Worm (Caenorhabditis elegans) whole organism, early embryonic: ENCODE results near the gene plpp-1.3.

Experiments used
- F13C5.2 ChIP-seq: sonication (generic microtip); optimal IDR thresholded peaks from 2 replicates; lab custom pipeline; 2017; ENCODE audit warnings: mild to moderate bottlenecking, missing genetic modification characterization, inconsistent platforms, missing compliant biosample characterization
- aly-1 ChIP-seq: sonication (generic microtip); optimal IDR thresholded peaks from 2 replicates; lab custom pipeline; 2016; ENCODE audit warnings: missing genetic modification characterization, missing compliant biosample characterization
- ama-1 ChIP-seq: fragments of 150-350 bp; optimal IDR thresholded peaks from 2 replicates; lab custom pipeline; 2014
- ceh-13 ChIP-seq: fragments of 200-800 bp; sonication (Bioruptor generic); optimal IDR thresholded peaks from 2 replicates; lab custom pipeline; 2018; ENCODE audit warnings: mild to moderate bottlenecking, missing genetic modification characterization, missing compliant biosample characterization
- ceh-36 ChIP-seq: sonication (generic microtip); optimal IDR thresholded peaks from 2 replicates; lab custom pipeline; 2016; ENCODE audit warnings: missing genetic modification characterization, inconsistent platforms, missing compliant biosample characterization
- flt-1 ChIP-seq: fragments of 200-800 bp; sonication (Bioruptor generic); IDR thresholded peaks from 2 replicates; pipeline ENCODE4 v1.3.6; 2022; ENCODE audit warnings: missing genetic modification characterization, missing compliant biosample characterization
- hmbx-1 ChIP-seq: sonication (generic microtip); optimal IDR thresholded peaks from 2 replicates; lab custom pipeline; 2016; ENCODE audit warnings: mild to moderate bottlenecking, missing genetic modification characterization, missing compliant biosample characterization
- hnd-1 ChIP-seq: sonication (generic microtip); optimal IDR thresholded peaks from 2 replicates; lab custom pipeline; 2016; ENCODE audit warnings: missing genetic modification characterization, missing compliant biosample characterization
- pes-1 ChIP-seq: fragments of 200-800 bp; sonication (Bioruptor generic); IDR thresholded peaks from 2 replicates; pipeline ENCODE4 v1.3.6; 2022; ENCODE audit warnings: missing genetic modification reagents, missing genetic modification characterization, missing compliant biosample characterization
- scrt-1 ChIP-seq: fragments of 200-800 bp; sonication (Bioruptor generic); IDR thresholded peaks from 2 replicates; pipeline ENCODE4 v1.3.6; 2022; ENCODE audit warnings: missing genetic modification characterization, missing compliant biosample characterization
- sea-1 ChIP-seq: fragments of 200-800 bp; sonication (Bioruptor generic); conservative IDR thresholded peaks from 2 replicates; pipeline ENCODE4 v1.3.6; 2022; ENCODE audit warnings: missing genetic modification characterization, missing compliant biosample characterization
- tbx-11 ChIP-seq: fragments of 200-800 bp; sonication (Bioruptor generic); IDR thresholded peaks from 2 replicates; pipeline ENCODE4 v1.3.6; 2022; ENCODE audit warnings: missing genetic modification characterization, missing compliant biosample characterization
- tra-4 ChIP-seq: sonication (generic microtip); optimal IDR thresholded peaks from 2 replicates; lab custom pipeline; 2017; ENCODE audit warnings: missing genetic modification characterization, missing compliant biosample characterization

DNA sequence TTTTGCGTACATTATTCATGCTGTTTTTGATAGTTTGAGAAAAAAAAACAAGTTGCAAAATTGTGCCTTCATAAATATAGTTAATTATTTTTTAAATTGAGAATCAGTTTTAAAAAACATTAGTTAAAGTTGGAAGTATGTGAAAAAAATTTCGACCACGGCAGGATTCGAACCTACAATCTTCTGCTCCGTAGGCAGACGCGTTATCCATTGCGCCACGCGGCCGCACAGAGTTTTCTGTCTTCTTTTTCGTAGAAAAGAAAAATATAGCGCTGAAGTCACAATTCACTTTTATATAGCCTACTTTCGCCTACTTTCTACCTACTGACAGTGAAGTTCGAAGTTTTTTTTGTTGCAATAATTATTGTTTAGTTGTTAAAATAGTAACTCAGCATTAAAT lies 36.7 kb downstream of the plpp-1.3 start:
- TF ChIP-seq ama-1 (lab: Kevin White, UChicago) (no peak), flt-1 (GFP tag; lab: Robert Waterston, UW) (no peak), hnd-1 (tag; lab: Kevin White, UChicago) (no peak), ceh-36 (no peak), pes-1 (GFP tag; lab: Robert Waterston, UW) (no peak), tra-4 (tag; lab: Kevin White, UChicago) (no peak), ceh-13 (GFP tag; lab: Kevin White, UChicago) (no peak), hmbx-1 (tag; lab: Kevin White, UChicago) (no peak), F13C5.2 (tag; lab: Kevin White, UChicago) (no peak), aly-1 (tag; lab: Kevin White, UChicago) (no peak), sea-1 (no peak), scrt-1 (GFP tag; lab: Robert Waterston, UW) (no peak), tbx-11 (GFP tag; lab: Robert Waterston, UW) (no peak)
